Fruit fly (Drosophila melanogaster) whole organism, embryonic: Measurements from ENCODE around the gene CG4270.

Experiments used
- Blimp-1 ChIP-seq: fragments of 200-800 bp; sonication (Bioruptor generic); optimal IDR thresholded peaks from 3 replicates; lab custom pipeline; 2018; ENCODE audit warnings: missing biosample characterization, missing genetic modification characterization, mild to moderate bottlenecking, moderate library complexity, missing genetic modification reagents
- BtbVII ChIP-seq: fragments of 200-800 bp; sonication (Bioruptor generic); optimal IDR thresholded peaks from 3 replicates; lab custom pipeline; 2017; ENCODE audit warnings: missing biosample characterization, mild to moderate bottlenecking, missing genetic modification characterization
- CG10565 ChIP-seq: fragments of 200-800 bp; sonication (Bioruptor generic); optimal IDR thresholded peaks from 3 replicates; lab custom pipeline; 2016; ENCODE audit warnings: missing biosample characterization, mild to moderate bottlenecking, missing genetic modification characterization
- CG11085 ChIP-seq: fragments of 200-800 bp; sonication (Bioruptor generic); IDR thresholded peaks from 2 replicates; pipeline ENCODE4 v1.3.6; 2022; ENCODE audit warnings: missing biosample characterization, missing genetic modification characterization
- CG11723 ChIP-seq: fragments of 200-800 bp; sonication (Bioruptor generic); optimal IDR thresholded peaks from 2 replicates; lab custom pipeline; 2017; ENCODE audit warnings: missing biosample characterization, mild to moderate bottlenecking, missing genetic modification characterization
- CG12659 ChIP-seq: fragments of 200-800 bp; sonication (Bioruptor generic); optimal IDR thresholded peaks from 3 replicates; lab custom pipeline; 2017; ENCODE audit warnings: mild to moderate bottlenecking, missing biosample characterization, missing genetic modification reagents, missing genetic modification characterization
- CG14860 ChIP-seq: fragments of 200-800 bp; sonication (Bioruptor generic); IDR thresholded peaks from 3 replicates; pipeline ENCODE4 v1.3.6; 2022; ENCODE audit warnings: missing biosample characterization, missing genetic modification characterization; ENCODE audit not compliant: partially characterized antibody
- CG15479 ChIP-seq: fragments of 200-800 bp; sonication (Bioruptor generic); optimal IDR thresholded peaks from 3 replicates; lab custom pipeline; 2019; ENCODE audit warnings: missing biosample characterization, mild to moderate bottlenecking, missing genetic modification characterization, moderate library complexity
- CG1647 ChIP-seq: fragments of 200-800 bp; sonication (Bioruptor generic); optimal IDR thresholded peaks from 3 replicates; lab custom pipeline; 2016; ENCODE audit warnings: missing biosample characterization, missing genetic modification characterization
- CG16813 ChIP-seq: fragments of 200-800 bp; sonication (Bioruptor generic); IDR thresholded peaks from 3 replicates; pipeline ENCODE4 v1.3.6; 2022; ENCODE audit warnings: missing biosample characterization, missing genetic modification characterization; ENCODE audit not compliant: partially characterized antibody
- CG2678 ChIP-seq: fragments of 200-800 bp; sonication (Bioruptor generic); optimal IDR thresholded peaks from 3 replicates; lab custom pipeline; 2019; ENCODE audit warnings: missing biosample characterization, mild to moderate bottlenecking, missing genetic modification characterization, moderate library complexity
- CG3847 ChIP-seq: fragments of 200-800 bp; sonication (Bioruptor generic); IDR thresholded peaks from 2 replicates; pipeline ENCODE4 v1.3.6; 2022; ENCODE audit warnings: missing biosample characterization, missing genetic modification characterization
- CG6654 ChIP-seq: fragments of 200-800 bp; sonication (Bioruptor generic); optimal IDR thresholded peaks from 2 replicates; lab custom pipeline; 2017; ENCODE audit warnings: missing biosample characterization, mild to moderate bottlenecking, missing genetic modification characterization
- CG7357 ChIP-seq: fragments of 200-800 bp; sonication (Bioruptor generic); IDR thresholded peaks from 3 replicates; pipeline ENCODE4 v1.3.6; 2022; ENCODE audit warnings: missing biosample characterization, missing genetic modification characterization
- Dip3 ChIP-seq: fragments of 200-800 bp; sonication (Bioruptor generic); optimal IDR thresholded peaks from 3 replicates; lab custom pipeline; 2016; ENCODE audit warnings: missing biosample characterization, missing genetic modification characterization
- E2f2 ChIP-seq: fragments of 200-800 bp; sonication (Bioruptor generic); IDR thresholded peaks from 2 replicates; pipeline ENCODE4 v1.3.6; 2022; ENCODE audit warnings: missing biosample characterization, missing genetic modification characterization
- Opbp ChIP-seq: fragments of 200-800 bp; sonication (Bioruptor generic); IDR thresholded peaks from 3 replicates; pipeline ENCODE4 v1.3.6; 2022; ENCODE audit warnings: missing biosample characterization, missing genetic modification characterization; ENCODE audit not compliant: partially characterized antibody
- Ptx1 ChIP-seq: fragments of 200-800 bp; sonication (Bioruptor generic); IDR thresholded peaks from 2 replicates; pipeline ENCODE4 v1.3.6; 2022; ENCODE audit warnings: missing biosample characterization, missing genetic modification characterization
- Scr ChIP-seq: fragments of 200-800 bp; sonication (Bioruptor generic); IDR thresholded peaks from 2 replicates; pipeline ENCODE4 v1.3.6; 2022; ENCODE audit warnings: missing biosample characterization, missing genetic modification characterization; ENCODE audit not compliant: partially characterized antibody
- Trl ChIP-seq, 3 experiments: fragments of >200 bp in 2 of 3; fragments of 200-800 bp in 1 of 3; sonication (Bioruptor generic) in 1 of 3; optimal IDR thresholded peaks; 2 replicates in 1 of 3; 3 replicates in 2 of 3; lab custom pipeline; 2016 to 2017; ENCODE audit warnings: missing biosample characterization in 1 of 3, missing genetic modification characterization in 1 of 3
- Xbp1 ChIP-seq: fragments of 200-800 bp; sonication (Bioruptor generic); optimal IDR thresholded peaks from 3 replicates; lab custom pipeline; 2016; ENCODE audit warnings: missing biosample characterization, mild to moderate bottlenecking, missing genetic modification characterization
- ab ChIP-seq: fragments of 200-800 bp; sonication (Bioruptor generic); optimal IDR thresholded peaks from 2 replicates; lab custom pipeline; 2016; ENCODE audit warnings: missing biosample characterization, missing genetic modification characterization
- br ChIP-seq: fragments of >200 bp; optimal IDR thresholded peaks from 2 replicates; lab custom pipeline; 2017
- cas ChIP-seq: fragments of 200-800 bp; sonication (Bioruptor generic); IDR thresholded peaks from 2 replicates; pipeline ENCODE4 v1.3.6; 2022; ENCODE audit warnings: missing biosample characterization, missing genetic modification characterization
- crol ChIP-seq: fragments of 200-800 bp; sonication (Bioruptor generic); IDR thresholded peaks from 2 replicates; pipeline ENCODE4 v1.3.6; 2022; ENCODE audit warnings: missing biosample characterization, missing genetic modification characterization
- disco-r ChIP-seq: fragments of 200-800 bp; sonication (Bioruptor generic); optimal IDR thresholded peaks from 2 replicates; lab custom pipeline; 2016; ENCODE audit warnings: missing biosample characterization, missing genetic modification characterization
- eve ChIP-seq, 2 experiments: fragments of >200 bp; optimal IDR thresholded peaks; 2 replicates each; lab custom pipeline; 2017; ENCODE audit warnings: missing biosample characterization in 2 of 2, missing genetic modification characterization in 2 of 2
- exex ChIP-seq: fragments of 200-800 bp; sonication (Bioruptor generic); optimal IDR thresholded peaks from 4 replicates; lab custom pipeline; 2018; ENCODE audit warnings: missing biosample characterization, mild to moderate bottlenecking, missing genetic modification characterization, moderate library complexity
- gce ChIP-seq: fragments of 200-800 bp; sonication (Bioruptor generic); IDR thresholded peaks from 3 replicates; pipeline ENCODE4 v1.3.6; 2022; ENCODE audit warnings: missing biosample characterization, missing genetic modification characterization
- gcm2 ChIP-seq: fragments of 200-800 bp; sonication (Bioruptor generic); optimal IDR thresholded peaks from 2 replicates; lab custom pipeline; 2016; ENCODE audit warnings: missing biosample characterization, missing genetic modification characterization
- gsb-n ChIP-seq: fragments of 200-800 bp; sonication (Bioruptor generic); optimal IDR thresholded peaks from 3 replicates; lab custom pipeline; 2018; ENCODE audit warnings: missing biosample characterization, mild to moderate bottlenecking, missing genetic modification characterization
- hth ChIP-seq: fragments of >200 bp; optimal IDR thresholded peaks from 2 replicates; lab custom pipeline; 2017; ENCODE audit warnings: inconsistent platforms
- ind ChIP-seq: fragments of 200-800 bp; sonication (Bioruptor generic); optimal IDR thresholded peaks from 3 replicates; lab custom pipeline; 2016; ENCODE audit warnings: missing biosample characterization, missing genetic modification characterization
- inv ChIP-seq: fragments of 200-800 bp; sonication (Bioruptor generic); IDR thresholded peaks from 2 replicates; pipeline ENCODE4 v1.3.6; 2022; ENCODE audit warnings: missing biosample characterization, missing genetic modification characterization; ENCODE audit not compliant: partially characterized antibody
- lola ChIP-seq, 3 experiments: fragments of >200 bp in 2 of 3; fragments of 200-800 bp in 1 of 3; sonication (Bioruptor generic) in 1 of 3; optimal IDR thresholded peaks; 2 replicates each; lab custom pipeline; 2017 to 2019; ENCODE audit warnings: missing biosample characterization in 3 of 3, missing genetic modification characterization in 3 of 3, mild to moderate bottlenecking in 1 of 3, moderate library complexity in 1 of 3
- mirr ChIP-seq: fragments of 200-800 bp; sonication (Bioruptor generic); optimal IDR thresholded peaks from 3 replicates; lab custom pipeline; 2018; ENCODE audit warnings: missing biosample characterization, mild to moderate bottlenecking, missing genetic modification characterization
- pros ChIP-seq: fragments of 200-800 bp; sonication (Bioruptor generic); optimal IDR thresholded peaks from 3 replicates; lab custom pipeline; 2019; ENCODE audit warnings: missing biosample characterization, mild to moderate bottlenecking, missing genetic modification characterization, moderate library complexity
- tin ChIP-seq: fragments of 200-800 bp; sonication (Bioruptor generic); optimal IDR thresholded peaks from 3 replicates; lab custom pipeline; 2016; ENCODE audit warnings: missing biosample characterization, missing genetic modification characterization
- twi ChIP-seq: fragments of 200-800 bp; optimal IDR thresholded peaks from 2 replicates; lab custom pipeline; 2019; ENCODE audit warnings: missing biosample characterization, mild to moderate bottlenecking, missing genetic modification characterization, moderate library complexity
- vfl ChIP-seq: fragments of 200-800 bp; sonication (Bioruptor generic); optimal IDR thresholded peaks from 2 replicates; lab custom pipeline; 2016; ENCODE audit warnings: missing biosample characterization, missing genetic modification characterization
- wor ChIP-seq: fragments of 200-800 bp; sonication (Bioruptor generic); IDR thresholded peaks from 2 replicates; pipeline ENCODE4 v1.3.6; 2022; ENCODE audit warnings: missing biosample characterization, missing genetic modification characterization

The CG4270 gene

DNA sequence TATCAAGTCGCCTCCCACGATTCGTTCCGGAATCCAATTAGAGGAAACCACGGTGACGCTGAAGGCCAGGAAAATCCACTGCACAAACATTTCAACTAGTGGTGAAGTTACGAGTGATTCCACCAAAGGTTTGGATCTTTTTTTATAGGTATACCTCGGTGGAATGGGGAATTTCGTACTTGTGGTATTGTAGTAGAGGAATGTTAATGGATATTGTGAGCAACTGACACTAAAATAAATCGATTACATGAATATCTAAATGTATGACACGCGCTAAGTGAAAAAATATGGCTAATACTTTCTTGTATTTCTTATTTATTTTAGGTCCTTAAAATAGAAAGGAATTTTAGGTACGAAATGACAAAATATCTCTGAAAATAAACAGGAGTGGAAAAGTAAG, 11.0 kb upstream of the CG4270 start, which contains the start of gene CG17239:
Gene CG17239 (minus strand): TSS at position 101 of the 400 bp plus-strand sequence.
- no peak for TF ChIP-seq lola (GFP tag; optimal IDR thresholded peaks at IDR 0.05; lab: Kevin White, UChicago)
- TF ChIP-seq gcm2 (GFP tag; lab: Kevin White, UChicago): no peak
- TF ChIP-seq exex (tag; lab: Kevin White, UChicago): no peak

- TF ChIP-seq vfl (no peak), CG14860 (no peak), twi (no peak), CG15479 (no peak), hth (lab: Kevin White, UChicago) (no peak), cas (GFP tag; lab: Robert Waterston, UW) (no peak), E2f2 (GFP tag; lab: Robert Waterston, UW) (no peak), br (no peak), CG1647 (GFP tag; lab: Kevin White, UChicago) (no peak), CG2678 (tag; lab: Kevin White, UChicago) (no peak)
- TF ChIP-seq, all 482 proteins: peak for 0
Measured at dm6 chr2L:2252745-2253144, 10.5 kb upstream of the CG4270 start, which contains the start of gene CG17234. Gene CG17234 (plus strand): TSS chr2L:2253045.

dm6 chr2L:2254950-2255349, 8.3 kb upstream of the CG4270 start, which contains the start of gene Send1:
Gene Send1 (minus strand): TSS chr2L:2255050.
- TF ChIP-seq CG10565 (GFP tag; lab: Kevin White, UChicago) (no peak), pros (GFP tag; lab: Kevin White, UChicago) (no peak), CG7357 (GFP tag; lab: Robert Waterston, UW) (no peak), Scr (GFP tag; lab: Robert Waterston, UW) (no peak), inv (GFP tag; lab: Robert Waterston, UW) (no peak), Blimp-1 (no peak), crol (GFP tag; lab: Robert Waterston, UW) (no peak), gsb-n (tag; lab: Kevin White, UChicago) (no peak), CG16813 (GFP tag; lab: Robert Waterston, UW) (no peak), gce (GFP tag; lab: Robert Waterston, UW) (no peak), CG11085 (GFP tag; lab: Robert Waterston, UW) (no peak), Opbp (GFP tag; lab: Robert Waterston, UW) (no peak)

DNA sequence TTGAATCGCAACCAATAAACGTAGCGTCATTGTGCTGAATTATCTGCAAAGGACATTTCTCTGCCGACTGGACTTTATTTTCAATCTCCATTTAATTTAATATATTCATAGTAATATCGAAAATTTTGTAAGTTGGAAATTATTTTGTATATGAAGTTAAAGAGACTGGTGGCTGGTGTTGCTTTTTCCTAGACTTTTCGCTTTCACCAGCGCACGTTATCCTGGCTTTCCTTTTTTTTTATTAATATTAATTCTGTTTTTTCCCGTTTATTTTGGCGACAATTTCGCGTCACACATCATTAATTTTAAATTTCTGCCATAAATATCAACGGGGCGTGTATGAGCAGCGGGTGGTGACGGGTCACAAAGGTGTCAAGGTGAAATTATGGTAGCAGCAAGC, 2.0 kb downstream of the CG4270 start, which contains the start of gene CG34049:
Gene CG34049 (minus strand): TSS at position 101 of the 400 bp plus-strand sequence.
- TF ChIP-seq Ptx1 (GFP tag; lab: Robert Waterston, UW) (no peak), CG6654 (GFP tag; lab: Kevin White, UChicago) (no peak), ind (no peak), eve (GFP tag; optimal IDR thresholded peaks at IDR 0.05; lab: Kevin White, UChicago) (no peak), mirr (GFP tag; lab: Kevin White, UChicago) (no peak), CG3847 (GFP tag; lab: Robert Waterston, UW) (no peak), Trl (optimal IDR thresholded peaks at IDR 0.05; lab: Kevin White, UChicago) (no peak), Trl (GFP tag; optimal IDR thresholded peaks at IDR 0.05; lab: Kevin White, UChicago) (no peak), Xbp1 (no peak), wor (GFP tag; lab: Robert Waterston, UW) (no peak), gce (GFP tag; lab: Robert Waterston, UW) (no peak), CG12659 (no peak), CG11723 (GFP tag; lab: Kevin White, UChicago) (no peak), ab (GFP tag; lab: Kevin White, UChicago) (no peak), tin (GFP tag; lab: Kevin White, UChicago) (no peak), Dip3 (GFP tag; lab: Kevin White, UChicago) (no peak), BtbVII (GFP tag; lab: Kevin White, UChicago) (no peak), disco-r (GFP tag; lab: Kevin White, UChicago) (no peak)
- TF ChIP-seq, all 482 proteins: peak for 0
